Fruit fly (Drosophila melanogaster) whole organism, prepupa: ENCODE measurements around the gene unk.

ENCODE experiments used
- Blimp-1 ChIP-seq: fragments of 200-800 bp; sonication (Bioruptor generic); optimal IDR thresholded peaks from 3 replicates; lab custom pipeline; 2017; ENCODE audit warnings: missing biosample characterization, missing genetic modification characterization, mild to moderate bottlenecking, moderate library complexity, missing genetic modification reagents
- CG10631 ChIP-seq: fragments of 200-800 bp; sonication (Bioruptor generic); optimal IDR thresholded peaks from 2 replicates; lab custom pipeline; 2016; ENCODE audit warnings: missing biosample characterization, missing genetic modification characterization
- CG10669 ChIP-seq: fragments of 200-800 bp; sonication (Bioruptor generic); optimal IDR thresholded peaks from 3 replicates; lab custom pipeline; 2018; ENCODE audit warnings: missing biosample characterization, mild to moderate bottlenecking, missing genetic modification characterization, moderate library complexity
- CG11294 ChIP-seq: fragments of 200-800 bp; sonication (Bioruptor generic); IDR thresholded peaks from 2 replicates; pipeline ENCODE4 v1.3.6; 2022; ENCODE audit warnings: missing biosample characterization, missing genetic modification characterization
- CG11762 ChIP-seq: fragments of 200-800 bp; sonication (Bioruptor generic); optimal IDR thresholded peaks from 3 replicates; lab custom pipeline; 2016; ENCODE audit warnings: missing biosample characterization, missing genetic modification characterization; ENCODE audit not compliant: insufficient read depth
- CG11902 ChIP-seq: fragments of 200-800 bp; sonication (Bioruptor generic); optimal IDR thresholded peaks from 3 replicates; lab custom pipeline; 2016; ENCODE audit warnings: missing biosample characterization, missing genetic modification characterization
- CG15336 ChIP-seq: fragments of 200-800 bp; sonication (Bioruptor generic); IDR thresholded peaks from 2 replicates; pipeline ENCODE4 v1.3.6; 2022; ENCODE audit warnings: missing biosample characterization, missing genetic modification characterization
- CG1621 ChIP-seq: fragments of 200-800 bp; sonication (Bioruptor generic); optimal IDR thresholded peaks from 3 replicates; lab custom pipeline; 2018; ENCODE audit warnings: missing biosample characterization, mild to moderate bottlenecking, missing genetic modification characterization
- CG16779 ChIP-seq: fragments of 200-800 bp; sonication (Bioruptor generic); optimal IDR thresholded peaks from 3 replicates; lab custom pipeline; 2017; ENCODE audit warnings: missing biosample characterization, mild to moderate bottlenecking, missing genetic modification characterization
- CG3032 ChIP-seq: fragments of 200-800 bp; optimal IDR thresholded peaks from 2 replicates; lab custom pipeline; 2019; ENCODE audit warnings: missing biosample characterization, mild to moderate bottlenecking, missing genetic modification characterization, moderate library complexity
- CG32006 ChIP-seq: fragments of 200-800 bp; sonication (Bioruptor generic); optimal IDR thresholded peaks from 3 replicates; lab custom pipeline; 2017; ENCODE audit warnings: missing biosample characterization, mild to moderate bottlenecking, missing genetic modification characterization
- CG34406 ChIP-seq: fragments of 200-800 bp; sonication (Bioruptor generic); optimal IDR thresholded peaks from 3 replicates; lab custom pipeline; 2016; ENCODE audit warnings: missing biosample characterization, missing genetic modification characterization
- CG3919 ChIP-seq: fragments of 200-800 bp; sonication (Bioruptor generic); optimal IDR thresholded peaks from 3 replicates; lab custom pipeline; 2016; ENCODE audit warnings: missing biosample characterization, missing genetic modification characterization
- CG4318 ChIP-seq: fragments of 200-800 bp; sonication (Bioruptor generic); optimal IDR thresholded peaks from 3 replicates; lab custom pipeline; 2017; ENCODE audit warnings: missing biosample characterization, mild to moderate bottlenecking, missing genetic modification characterization
- CG6163 ChIP-seq: fragments of 200-800 bp; sonication (Bioruptor generic); IDR thresholded peaks from 3 replicates; pipeline ENCODE4 v1.3.6; 2022; ENCODE audit warnings: missing biosample characterization, missing genetic modification characterization
- CG6792 ChIP-seq: fragments of 200-800 bp; sonication (Bioruptor generic); optimal IDR thresholded peaks from 3 replicates; lab custom pipeline; 2016; ENCODE audit warnings: missing biosample characterization, missing genetic modification characterization
- CG6808 ChIP-seq: fragments of 200-800 bp; sonication (Bioruptor generic); optimal IDR thresholded peaks from 3 replicates; lab custom pipeline; 2017; ENCODE audit warnings: missing biosample characterization, missing genetic modification characterization, mild to moderate bottlenecking, moderate library complexity, missing genetic modification reagents
- CG6854 ChIP-seq: fragments of 200-800 bp; sonication (Bioruptor generic); optimal IDR thresholded peaks from 2 replicates; lab custom pipeline; 2017; ENCODE audit warnings: missing biosample characterization, mild to moderate bottlenecking, missing genetic modification characterization
- CG7368 ChIP-seq: fragments of 200-800 bp; sonication (Bioruptor generic); optimal IDR thresholded peaks from 3 replicates; lab custom pipeline; 2016; ENCODE audit warnings: missing biosample characterization, missing genetic modification characterization
- CG8119 ChIP-seq: fragments of 200-800 bp; sonication (Bioruptor generic); IDR thresholded peaks from 3 replicates; pipeline ENCODE4 v1.3.6; 2022; ENCODE audit warnings: missing biosample characterization, missing genetic modification characterization
- CG8319 ChIP-seq: fragments of 200-800 bp; sonication (Bioruptor generic); optimal IDR thresholded peaks from 3 replicates; lab custom pipeline; 2016; ENCODE audit warnings: missing biosample characterization, missing genetic modification characterization
- CG8632 ChIP-seq: fragments of 200-800 bp; sonication (Bioruptor generic); optimal IDR thresholded peaks from 3 replicates; lab custom pipeline; 2016; ENCODE audit warnings: missing biosample characterization, missing genetic modification characterization
- CG9139 ChIP-seq: fragments of 200-800 bp; sonication (Bioruptor generic); optimal IDR thresholded peaks from 3 replicates; lab custom pipeline; 2017; ENCODE audit warnings: missing biosample characterization, mild to moderate bottlenecking, missing genetic modification characterization
- Eip75B ChIP-seq: fragments of 200-800 bp; sonication (Bioruptor generic); optimal IDR thresholded peaks from 3 replicates; lab custom pipeline; 2016; ENCODE audit warnings: missing biosample characterization, missing genetic modification characterization
- Eip78C ChIP-seq: fragments of 200-800 bp; sonication (Bioruptor generic); peaks from one replicate; lab custom pipeline; 2016; ENCODE audit warnings: missing biosample characterization, missing genetic modification characterization
- Eip93F ChIP-seq: fragments of 200-800 bp; sonication (Bioruptor generic); optimal IDR thresholded peaks from 2 replicates; lab custom pipeline; 2016; ENCODE audit warnings: missing biosample characterization, mild to moderate bottlenecking, missing genetic modification characterization
- Ets21C ChIP-seq: fragments of 200-800 bp; sonication (Bioruptor generic); optimal IDR thresholded peaks from 3 replicates; lab custom pipeline; 2016; ENCODE audit warnings: missing biosample characterization, missing genetic modification characterization
- Gug ChIP-seq: fragments of 200-800 bp; sonication (Bioruptor generic); IDR thresholded peaks from 2 replicates; pipeline ENCODE4 v1.3.6; 2022; ENCODE audit warnings: missing biosample characterization, missing genetic modification characterization
- Hr38 ChIP-seq: sonication (Bioruptor generic); optimal IDR thresholded peaks from 2 replicates; lab custom pipeline; 2016; ENCODE audit warnings: missing biosample characterization, missing genetic modification characterization
- Hr39 ChIP-seq: fragments of 200-800 bp; sonication (Bioruptor generic); optimal IDR thresholded peaks from 2 replicates; lab custom pipeline; 2016; ENCODE audit warnings: missing biosample characterization, missing genetic modification characterization
- Hr4 ChIP-seq: fragments of 200-800 bp; sonication (Bioruptor generic); optimal IDR thresholded peaks from 3 replicates; lab custom pipeline; 2016; ENCODE audit warnings: missing biosample characterization, missing genetic modification characterization
- Lpt ChIP-seq: fragments of 200-800 bp; sonication (Bioruptor generic); optimal IDR thresholded peaks from 3 replicates; lab custom pipeline; 2016; ENCODE audit warnings: missing biosample characterization, missing genetic modification characterization
- Met ChIP-seq: fragments of 200-800 bp; sonication (Bioruptor generic); optimal IDR thresholded peaks from 3 replicates; lab custom pipeline; 2016; ENCODE audit warnings: missing biosample characterization, missing genetic modification characterization
- OdsH ChIP-seq: fragments of 200-800 bp; sonication (Bioruptor generic); optimal IDR thresholded peaks from 3 replicates; lab custom pipeline; 2016; ENCODE audit warnings: missing biosample characterization, missing genetic modification characterization
- Smox ChIP-seq: fragments of 200-800 bp; sonication (Bioruptor generic); optimal IDR thresholded peaks from 3 replicates; lab custom pipeline; 2016; ENCODE audit warnings: missing biosample characterization, missing genetic modification characterization
- Sox102F ChIP-seq: fragments of 200-800 bp; sonication (Bioruptor generic); optimal IDR thresholded peaks from 2 replicates; lab custom pipeline; 2016; ENCODE audit warnings: missing biosample characterization, mild to moderate bottlenecking, missing genetic modification characterization
- Sox14 ChIP-seq: fragments of 200-800 bp; sonication (Bioruptor generic); optimal IDR thresholded peaks from 3 replicates; lab custom pipeline; 2016; ENCODE audit warnings: missing biosample characterization, missing genetic modification characterization
- Sox15 ChIP-seq: fragments of 200-800 bp; sonication (Bioruptor generic); optimal IDR thresholded peaks from 3 replicates; lab custom pipeline; 2016; ENCODE audit warnings: missing biosample characterization, missing genetic modification characterization
- achi ChIP-seq: fragments of 200-800 bp; sonication (Bioruptor generic); optimal IDR thresholded peaks from 3 replicates; lab custom pipeline; 2016; ENCODE audit warnings: missing biosample characterization, missing genetic modification characterization
- cyc ChIP-seq: fragments of 200-800 bp; sonication (Bioruptor generic); optimal IDR thresholded peaks from 3 replicates; lab custom pipeline; 2016; ENCODE audit warnings: missing biosample characterization, missing genetic modification characterization
- dac ChIP-seq: fragments of 200-800 bp; sonication (Bioruptor generic); optimal IDR thresholded peaks from 2 replicates; lab custom pipeline; 2017; ENCODE audit warnings: missing biosample characterization, mild to moderate bottlenecking, missing genetic modification characterization
- esn ChIP-seq: fragments of 200-800 bp; sonication (Bioruptor generic); optimal IDR thresholded peaks from 2 replicates; lab custom pipeline; 2016; ENCODE audit warnings: missing biosample characterization, mild to moderate bottlenecking, missing genetic modification characterization, moderate library complexity
- fd59A ChIP-seq: fragments of 200-800 bp; sonication (Bioruptor generic); optimal IDR thresholded peaks from 2 replicates; lab custom pipeline; 2017; ENCODE audit warnings: missing biosample characterization, mild to moderate bottlenecking, missing genetic modification characterization, missing genetic modification reagents
- fd85E ChIP-seq: fragments of 200-800 bp; sonication (Bioruptor generic); optimal IDR thresholded peaks from 3 replicates; lab custom pipeline; 2016; ENCODE audit warnings: missing biosample characterization, missing genetic modification characterization
- fkh ChIP-seq: fragments of 200-800 bp; sonication (Bioruptor generic); optimal IDR thresholded peaks from 3 replicates; lab custom pipeline; 2017; ENCODE audit warnings: missing biosample characterization, mild to moderate bottlenecking, missing genetic modification characterization, moderate library complexity
- lz ChIP-seq: fragments of 200-800 bp; sonication (Bioruptor generic); optimal IDR thresholded peaks from 3 replicates; lab custom pipeline; 2016; ENCODE audit warnings: missing biosample characterization, missing genetic modification characterization
- net ChIP-seq: fragments of 200-800 bp; sonication (Bioruptor generic); optimal IDR thresholded peaks from 3 replicates; lab custom pipeline; 2016; ENCODE audit warnings: missing biosample characterization, missing genetic modification characterization
- pdm3 ChIP-seq: fragments of 200-800 bp; sonication (Bioruptor generic); optimal IDR thresholded peaks from 3 replicates; lab custom pipeline; 2016; ENCODE audit warnings: missing biosample characterization, missing genetic modification characterization
- salr ChIP-seq, 2 experiments: fragments of 200-800 bp; sonication (Bioruptor generic); optimal IDR thresholded peaks; 3 replicates each; lab custom pipeline; 2016 to 2018; ENCODE audit warnings: missing biosample characterization in 2 of 2, missing genetic modification characterization in 2 of 2, mild to moderate bottlenecking in 1 of 2
- spab ChIP-seq: fragments of 200-800 bp; sonication (Bioruptor generic); optimal IDR thresholded peaks from 2 replicates; lab custom pipeline; 2017; ENCODE audit warnings: missing biosample characterization, mild to moderate bottlenecking, missing genetic modification characterization, missing genetic modification reagents
- ss ChIP-seq, 2 experiments: fragments of 200-800 bp; sonication (Bioruptor generic); optimal IDR thresholded peaks; 2 replicates in 1 of 2; 3 replicates in 1 of 2; lab custom pipeline; 2017 to 2018; ENCODE audit warnings: mild to moderate bottlenecking in 2 of 2, missing biosample characterization in 2 of 2, missing genetic modification characterization in 2 of 2, moderate library complexity in 1 of 2
- svp ChIP-seq: fragments of 200-800 bp; sonication (Bioruptor generic); peaks from one replicate; lab custom pipeline; 2016; ENCODE audit warnings: missing biosample characterization, missing genetic modification characterization
- vri ChIP-seq: fragments of 200-800 bp; sonication (Bioruptor generic); optimal IDR thresholded peaks from 3 replicates; lab custom pipeline; 2016; ENCODE audit warnings: missing biosample characterization, mild to moderate bottlenecking, missing genetic modification characterization

Gene unk

dm6 chr3R:23144654-23145053 is 13.0 kb downstream of the unk start:
- no peak for TF ChIP-seq CG6792 (GFP tag; lab: Kevin White, UChicago)
- TF ChIP-seq vri, result peak; percentile 5
- TF ChIP-seq dac (GFP tag; lab: Kevin White, UChicago), result no peak
- peak; percentile 42 for TF ChIP-seq svp (GFP tag; lab: Kevin White, UChicago)
- TF ChIP-seq lz, result peak; percentile 1
- no peak for TF ChIP-seq Eip93F (GFP tag; lab: Kevin White, UChicago)
- TF ChIP-seq CG8632 (GFP tag; lab: Kevin White, UChicago), result peak; percentile 22
- TF ChIP-seq fd85E (GFP tag; lab: Kevin White, UChicago), result no peak
- TF ChIP-seq CG7368 (GFP tag; lab: Kevin White, UChicago), result no peak
- TF ChIP-seq net (GFP tag; lab: Kevin White, UChicago), result peak; percentile 3
- no peak for TF ChIP-seq CG11294
- no peak for TF ChIP-seq CG16779
- peak; percentile 26 for TF ChIP-seq OdsH (GFP tag; lab: Kevin White, UChicago)
- no peak for TF ChIP-seq CG8319 (GFP tag; lab: Kevin White, UChicago)
- TF ChIP-seq achi (GFP tag; lab: Kevin White, UChicago), result peak; percentile 11
- no peak for TF ChIP-seq Lpt (GFP tag; lab: Kevin White, UChicago)
- TF ChIP-seq CG8119 (GFP tag; lab: Robert Waterston, UW), result no peak
- no peak for TF ChIP-seq Hr38
- TF ChIP-seq Gug (GFP tag; lab: Robert Waterston, UW), result no peak
- TF ChIP-seq CG4318 (GFP tag; lab: Kevin White, UChicago), result no peak
- no peak for TF ChIP-seq salr (GFP tag; optimal IDR thresholded peaks at IDR 0.05; lab: Kevin White, UChicago)
- peak; percentile 19 for TF ChIP-seq CG34406 (GFP tag; lab: Kevin White, UChicago)
- TF ChIP-seq CG9139 (GFP tag; lab: Kevin White, UChicago), result no peak
- TF ChIP-seq pdm3 (GFP tag; lab: Kevin White, UChicago), result peak; percentile 43
- TF ChIP-seq CG11762 (GFP tag; lab: Kevin White, UChicago), result no peak
- TF ChIP-seq CG6163 (GFP tag; lab: Robert Waterston, UW), result no peak
- TF ChIP-seq CG3032 (tag; lab: Kevin White, UChicago), result no peak
- peak; percentile 48 for TF ChIP-seq CG6808 (GFP tag; lab: Kevin White, UChicago)
- no peak for TF ChIP-seq ss (GFP tag; optimal IDR thresholded peaks at IDR 0.05; lab: Kevin White, UChicago)
- TF ChIP-seq Hr4 (GFP tag; lab: Kevin White, UChicago), result peak; percentile 21
- TF ChIP-seq CG10631, result no peak
- peak; percentile 30 for TF ChIP-seq Smox
- peak; percentile 46 for TF ChIP-seq esn (GFP tag; lab: Kevin White, UChicago)
- no peak for TF ChIP-seq CG11902 (GFP tag; lab: Kevin White, UChicago)
- TF ChIP-seq fkh, result no peak
- no peak for TF ChIP-seq Blimp-1
- peak; percentile 41 for TF ChIP-seq Sox102F (GFP tag; lab: Kevin White, UChicago)
- TF ChIP-seq Ets21C (GFP tag; lab: Kevin White, UChicago), result no peak
- peak; percentile 20 for TF ChIP-seq CG3919
- peak; percentile 26 for TF ChIP-seq CG10669
- TF ChIP-seq Sox14 (GFP tag; lab: Kevin White, UChicago), result peak; percentile 19
- no peak for TF ChIP-seq CG1621 (tag; lab: Kevin White, UChicago)
- no peak for TF ChIP-seq CG6854 (GFP tag; lab: Kevin White, UChicago)
- no peak for TF ChIP-seq Sox15 (GFP tag; lab: Kevin White, UChicago)
- peak; percentile 11 for TF ChIP-seq Eip78C
- TF ChIP-seq spab, result no peak
- TF ChIP-seq Hr39, result peak; percentile 45
- TF ChIP-seq cyc, result no peak
- peak; percentile 23 for TF ChIP-seq Eip75B (GFP tag; lab: Kevin White, UChicago)
- TF ChIP-seq Met (GFP tag; lab: Kevin White, UChicago), result peak; percentile 46
- peak; percentile 38 for TF ChIP-seq CG32006 (GFP tag; lab: Kevin White, UChicago)
- no peak for TF ChIP-seq fd59A (GFP tag; lab: Kevin White, UChicago)
- TF ChIP-seq CG15336, result peak; percentile 42; the same call in 1 of the 2 replicates
